Worm (Caenorhabditis elegans): Measurements from ENCODE around the gene sru-29.

ce11 chrV:9812216-9812615, 962 bp downstream of the sru-29 start:
- no peak for TF ChIP-seq lsy-27 (tag; optimal IDR thresholded peaks at IDR 0.05; ENCODE audit: borderline replicate concordance, insufficient read depth)
- TF ChIP-seq pha-4 (tag; optimal IDR thresholded peaks at IDR 0.05): no peak
- TF ChIP-seq ama-1 (optimal IDR thresholded peaks at IDR 0.05): no peak
- TF ChIP-seq ama-1 (GFP tag; optimal IDR thresholded peaks at IDR 0.05): no peak
- TF ChIP-seq mcd-1 (GFP tag; IDR thresholded peaks at IDR 0.05): no peak
- no peak for TF ChIP-seq snpc-4 (GFP tag; optimal IDR thresholded peaks at IDR 0.05)
- TF ChIP-seq snpc-4 (tag; optimal IDR thresholded peaks at IDR 0.05): no peak
- TF ChIP-seq attf-6 (GFP tag; IDR thresholded peaks at IDR 0.05): no peak
- TF ChIP-seq efl-1 (GFP tag; optimal IDR thresholded peaks at IDR 0.05): no peak

Measured in whole organism, young adult.